Worm (Caenorhabditis elegans) whole organism, early embryonic: ENCODE results near the gene byn-1.
"Not testable (repeated sequence)": the region's sequence is repeated elsewhere in the genome, so short reads cannot be mapped to it uniquely, and the experiment has no call there.

Source experiments
- aly-1 ChIP-seq: sonication (generic microtip); optimal IDR thresholded peaks from 2 replicates; lab custom pipeline; 2016; ENCODE audit warnings: missing genetic modification characterization, missing compliant biosample characterization
- ama-1 ChIP-seq: fragments of 150-350 bp; optimal IDR thresholded peaks from 2 replicates; lab custom pipeline; 2014

- TF ChIP-seq aly-1 (tag; lab: Kevin White, UChicago); ama-1 (lab: Kevin White, UChicago): not testable (repeated sequence)
These were observed 50.3 kb downstream of the byn-1 start, which contains the start of gene F31E3.6 for ce11 chrIII:6981989-6982553.
